Worm (Caenorhabditis elegans): ENCODE results near the gene F26F12.4.

- TF ChIP-seq W03F9.2 (tag; optimal IDR thresholded peaks at IDR 0.05) (no peak), him-1 (tag; optimal IDR thresholded peaks at IDR 0.05) (no peak), dao-5 (tag; optimal IDR thresholded peaks at IDR 0.05) (no peak)
Observed at ce11 chrV:5891204-5891603, 22.1 kb upstream of the F26F12.4 start.

Data from whole organism, L4/young adult.